Fruit fly (Drosophila melanogaster): Measurements from ENCODE around the gene Taf1.

The Taf1 gene

DNA sequence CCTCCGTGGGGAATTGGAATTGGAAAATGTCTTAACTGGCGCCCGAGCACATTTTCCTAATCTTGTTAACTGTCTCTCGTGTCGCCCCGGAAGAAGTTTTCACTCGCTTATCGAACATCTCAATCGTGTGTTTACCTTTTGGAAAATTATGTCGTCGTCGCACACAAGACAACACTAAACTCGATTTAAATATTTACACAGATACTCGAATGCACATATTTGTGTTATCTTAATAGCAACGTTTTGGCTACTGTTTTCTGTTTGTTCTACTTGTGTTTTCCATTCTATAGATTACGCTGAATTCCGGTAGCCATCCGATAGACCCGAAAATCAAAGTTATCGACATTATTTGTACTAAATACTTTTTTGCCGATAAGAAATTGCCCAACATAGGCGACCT is 20.6 kb downstream of the Taf1 start (continued):
- no peak for TF ChIP-seq Dip3 (GFP tag; optimal IDR thresholded peaks at IDR 0.05)
- TF ChIP-seq Dad (GFP tag; optimal IDR thresholded peaks at IDR 0.05) = no peak
- no peak for TF ChIP-seq CG6272 (GFP tag; IDR thresholded peaks at IDR 0.05)
- no peak for TF ChIP-seq MBD-R2 (GFP tag; IDR thresholded peaks at IDR 0.05)
- TF ChIP-seq CHES-1-like (GFP tag; optimal IDR thresholded peaks at IDR 0.05) = no peak
- TF ChIP-seq ro (GFP tag; IDR thresholded peaks at IDR 0.05) = no peak
- peak; percentile 68 for TF ChIP-seq CG12236 (GFP tag; optimal IDR thresholded peaks at IDR 0.05)
- TF ChIP-seq CG2875 (GFP tag; optimal IDR thresholded peaks at IDR 0.05) = peak; percentile 48
- no peak for TF ChIP-seq tap (tag; optimal IDR thresholded peaks at IDR 0.05)
- TF ChIP-seq tin (GFP tag; optimal IDR thresholded peaks at IDR 0.05) = no peak
- no peak for TF ChIP-seq aop (GFP tag; IDR thresholded peaks at IDR 0.05)
- TF ChIP-seq CG9932 (GFP tag; IDR thresholded peaks at IDR 0.05) = no peak
- no peak for TF ChIP-seq CG11560 (tag; IDR thresholded peaks at IDR 0.05)
- TF ChIP-seq CG10321 (GFP tag; IDR thresholded peaks at IDR 0.05) = no peak
- no peak for TF ChIP-seq crp (GFP tag; optimal IDR thresholded peaks at IDR 0.05)
- peak; percentile 88 for TF ChIP-seq CG2202 (tag; optimal IDR thresholded peaks at IDR 0.05)
- TF ChIP-seq sima (GFP tag; optimal IDR thresholded peaks at IDR 0.05) = no peak
- no peak for TF ChIP-seq klu (GFP tag; IDR thresholded peaks at IDR 0.05)
- no peak for TF ChIP-seq Hand (GFP tag; optimal IDR thresholded peaks at IDR 0.05)
- TF ChIP-seq H15 (GFP tag; IDR thresholded peaks at IDR 0.05) = no peak
- no peak for TF ChIP-seq corto (GFP tag; optimal IDR thresholded peaks at IDR 0.05)
- TF ChIP-seq CG12942 (GFP tag; optimal IDR thresholded peaks at IDR 0.05) = no peak
- no peak for TF ChIP-seq bbx (GFP tag; IDR thresholded peaks at IDR 0.05; ENCODE audit: partially characterized antibody)
- TF ChIP-seq Mad (GFP tag; optimal IDR thresholded peaks at IDR 0.05) = no peak
- no peak for TF ChIP-seq CG6791 (GFP tag; IDR thresholded peaks at IDR 0.05; ENCODE audit: partially characterized antibody)
- no peak for TF ChIP-seq ind (GFP tag; optimal IDR thresholded peaks at IDR 0.05)
- peak; percentile 34 for TF ChIP-seq unpg (GFP tag; optimal IDR thresholded peaks at IDR 0.05)
- TF ChIP-seq gsb (GFP tag; IDR thresholded peaks at IDR 0.05) = no peak
- no peak for TF ChIP-seq tio (GFP tag; optimal IDR thresholded peaks at IDR 0.05)
- no peak for TF ChIP-seq CG15514 (GFP tag; optimal IDR thresholded peaks at IDR 0.05)
- no peak for TF ChIP-seq eve (GFP tag; optimal IDR thresholded peaks at IDR 0.05)
- TF ChIP-seq CG2120 (GFP tag; optimal IDR thresholded peaks at IDR 0.05) = no peak
- no peak for TF ChIP-seq CG31224 (GFP tag; IDR thresholded peaks at IDR 0.05)
- no peak for TF ChIP-seq Hr3 (GFP tag; optimal IDR thresholded peaks at IDR 0.05)
- no peak for TF ChIP-seq CG32532 (GFP tag; IDR thresholded peaks at IDR 0.05)
- no peak for TF ChIP-seq CG3838 (GFP tag; optimal IDR thresholded peaks at IDR 0.05)
- no peak for TF ChIP-seq CG34422 (GFP tag; IDR thresholded peaks at IDR 0.05)
- TF ChIP-seq kay (GFP tag; optimal IDR thresholded peaks at IDR 0.05) = no peak
- TF ChIP-seq HLHmδ (GFP tag; optimal IDR thresholded peaks at IDR 0.05) = peak; percentile 25
- TF ChIP-seq Fer2 (tag; optimal IDR thresholded peaks at IDR 0.05) = no peak
- TF ChIP-seq CG12104 (GFP tag; optimal IDR thresholded peaks at IDR 0.05) = no peak
- TF ChIP-seq dati (GFP tag; IDR thresholded peaks at IDR 0.05) = no peak
- no peak for TF ChIP-seq fd96Cb (tag; optimal IDR thresholded peaks at IDR 0.05)
- TF ChIP-seq Sox102F (GFP tag; optimal IDR thresholded peaks at IDR 0.05) = no peak
- TF ChIP-seq Hmr (GFP tag; optimal IDR thresholded peaks at IDR 0.05) = no peak
- no peak for TF ChIP-seq CG1024 (GFP tag; IDR thresholded peaks at IDR 0.05)
- no peak for TF ChIP-seq fd3F (GFP tag; optimal IDR thresholded peaks at IDR 0.05)
- TF ChIP-seq CG14667 (GFP tag; IDR thresholded peaks at IDR 0.05) = no peak
- TF ChIP-seq CG9215 (GFP tag; IDR thresholded peaks at IDR 0.05) = no peak
- TF ChIP-seq Elba2 (GFP tag; optimal IDR thresholded peaks at IDR 0.05) = no peak
- TF ChIP-seq unc-4 (GFP tag; IDR thresholded peaks at IDR 0.05; ENCODE audit: partially characterized antibody) = no peak
- no peak for TF ChIP-seq CG3995 (GFP tag; optimal IDR thresholded peaks at IDR 0.05)
- TF ChIP-seq CG8765 (GFP tag; IDR thresholded peaks at IDR 0.05) = no peak

All from whole organism, embryonic.